Fruit fly (Drosophila melanogaster): ENCODE data around the gene CG45413.

Gene CG45413

dm6 chr3L:6963792-6964487 lies 32.2 kb upstream of the CG45413 start (continued):
- peak; percentile 75 for TF ChIP-seq jing (GFP tag; optimal IDR thresholded peaks at IDR 0.05)
- peak; percentile 40 for TF ChIP-seq CG8281 (tag; optimal IDR thresholded peaks at IDR 0.05)
- peak; percentile 84 to 86 for TF ChIP-seq chif (GFP tag; optimal IDR thresholded peaks at IDR 0.05)
- no peak for TF ChIP-seq tna (GFP tag; IDR thresholded peaks at IDR 0.05; ENCODE audit: partially characterized antibody)
- peak; percentile 49 for TF ChIP-seq CG17802 (tag; optimal IDR thresholded peaks at IDR 0.05)
- no peak for TF ChIP-seq tll (GFP tag; optimal IDR thresholded peaks at IDR 0.05)
- TF ChIP-seq lmd (GFP tag; IDR thresholded peaks at IDR 0.05), result peak; percentile 81
- no peak for TF ChIP-seq Hey (tag; optimal IDR thresholded peaks at IDR 0.05)
- TF ChIP-seq scrt (GFP tag; optimal IDR thresholded peaks at IDR 0.05), result peak; percentile 55
- TF ChIP-seq CG9932 (GFP tag; IDR thresholded peaks at IDR 0.05), result peak; percentile 63
- TF ChIP-seq CG1792 (GFP tag; optimal IDR thresholded peaks at IDR 0.05), result peak; percentile 73
- TF ChIP-seq Sin3A (optimal IDR thresholded peaks at IDR 0.05), result no peak
- TF ChIP-seq sima (GFP tag; optimal IDR thresholded peaks at IDR 0.05), result peak; percentile 27
- TF ChIP-seq sd (tag; optimal IDR thresholded peaks at IDR 0.05), result peak; percentile 24
- TF ChIP-seq CG16813 (GFP tag; IDR thresholded peaks at IDR 0.05; ENCODE audit: partially characterized antibody), result no peak
- TF ChIP-seq disco-r (GFP tag; optimal IDR thresholded peaks at IDR 0.05), result peak; percentile 1
- peak; percentile 71 for TF ChIP-seq Mad (GFP tag; optimal IDR thresholded peaks at IDR 0.05)
- peak; percentile 72 for TF ChIP-seq Spps (tag; optimal IDR thresholded peaks at IDR 0.05)
- TF ChIP-seq NfI (GFP tag; optimal IDR thresholded peaks at IDR 0.05), result peak; percentile 81
- peak; percentile 55 for TF ChIP-seq CG4404 (GFP tag; IDR thresholded peaks at IDR 0.05)
- TF ChIP-seq Oaz (GFP tag; IDR thresholded peaks at IDR 0.05), result peak; percentile 47; the same call in 1 of the 2 replicates
- TF ChIP-seq jumu (GFP tag; optimal IDR thresholded peaks at IDR 0.05), result peak; percentile 75
- peak; percentile 45 for TF ChIP-seq CG8359 (GFP tag; optimal IDR thresholded peaks at IDR 0.05; ENCODE audit: borderline replicate concordance)
- TF ChIP-seq CG10321 (GFP tag; IDR thresholded peaks at IDR 0.05), result no peak; the same call in 1 of the 2 replicates
- TF ChIP-seq CG6654 (GFP tag; optimal IDR thresholded peaks at IDR 0.05), result peak; percentile 48
- no peak for TF ChIP-seq Dip2 (GFP tag; IDR thresholded peaks at IDR 0.05)
- TF ChIP-seq HLH54F (GFP tag; optimal IDR thresholded peaks at IDR 0.05), result peak; percentile 75
- peak; percentile 80 for TF ChIP-seq CG16863 (GFP tag; optimal IDR thresholded peaks at IDR 0.05)
- peak; percentile 78 for TF ChIP-seq ind (GFP tag; optimal IDR thresholded peaks at IDR 0.05)
- TF ChIP-seq unpg (GFP tag; optimal IDR thresholded peaks at IDR 0.05), result peak; percentile 91
- peak; percentile 71 for TF ChIP-seq sob (GFP tag; IDR thresholded peaks at IDR 0.05)
- TF ChIP-seq CG12104 (GFP tag; optimal IDR thresholded peaks at IDR 0.05), result peak; percentile 73
- TF ChIP-seq CG14014 (GFP tag; IDR thresholded peaks at IDR 0.05), result peak; percentile 81
- no peak for TF ChIP-seq CG4360 (GFP tag; IDR thresholded peaks at IDR 0.05)
- peak; percentile 80 for TF ChIP-seq tap (tag; optimal IDR thresholded peaks at IDR 0.05)
- TF ChIP-seq Side (GFP tag; optimal IDR thresholded peaks at IDR 0.05), result peak; percentile 79
- TF ChIP-seq CG8765 (GFP tag; IDR thresholded peaks at IDR 0.05), result no peak
- TF ChIP-seq wek (GFP tag; optimal IDR thresholded peaks at IDR 0.05), result peak; percentile 70
- peak; percentile 46; the same call in 1 of the 2 replicates for TF ChIP-seq MBD-R2 (GFP tag; IDR thresholded peaks at IDR 0.05)
- TF ChIP-seq stwl (tag; optimal IDR thresholded peaks at IDR 0.05), result no peak
- no peak for TF ChIP-seq Opbp (GFP tag; IDR thresholded peaks at IDR 0.05; ENCODE audit: partially characterized antibody)
- TF ChIP-seq insv (GFP tag; optimal IDR thresholded peaks at IDR 0.05), result no peak
- no peak for TF ChIP-seq prd (optimal IDR thresholded peaks at IDR 0.05)
- TF ChIP-seq prd (GFP tag; IDR thresholded peaks at IDR 0.05), result peak; percentile 79
- no peak for TF ChIP-seq ham (GFP tag; IDR thresholded peaks at IDR 0.05)
- TF ChIP-seq CG10431 (GFP tag; optimal IDR thresholded peaks at IDR 0.05), result no peak
- TF ChIP-seq Max (GFP tag; optimal IDR thresholded peaks at IDR 0.05), result peak; percentile 59
- TF ChIP-seq CG7987 (GFP tag; optimal IDR thresholded peaks at IDR 0.05), result peak; percentile 14
- peak; percentile 91 for TF ChIP-seq gem (tag; optimal IDR thresholded peaks at IDR 0.05)
- TF ChIP-seq Ets65A (GFP tag), result peak; percentile 95

Data from whole organism, embryonic.